Fruit fly (Drosophila melanogaster) whole organism, embryonic: ENCODE results near the gene kra.

ENCODE experiments used
- BEAF-32 ChIP-seq: fragments of 200-800 bp; sonication (Bioruptor generic); optimal IDR thresholded peaks from 3 replicates; lab custom pipeline; 2017; ENCODE audit warnings: missing biosample characterization, missing genetic modification characterization, mild to moderate bottlenecking, moderate library complexity, missing genetic modification reagents
- CG12104 ChIP-seq: fragments of 200-800 bp; sonication (Bioruptor generic); optimal IDR thresholded peaks from 3 replicates; lab custom pipeline; 2016; ENCODE audit warnings: missing biosample characterization, missing genetic modification characterization
- CG13287 ChIP-seq: fragments of 200-800 bp; sonication (Bioruptor generic); IDR thresholded peaks from 2 replicates; pipeline ENCODE4 v1.3.6; 2022; ENCODE audit warnings: missing biosample characterization, missing genetic modification characterization; ENCODE audit not compliant: partially characterized antibody
- CG1603 ChIP-seq: fragments of 200-800 bp; sonication (Bioruptor generic); optimal IDR thresholded peaks from 2 replicates; lab custom pipeline; 2019; ENCODE audit warnings: missing biosample characterization, mild to moderate bottlenecking, missing genetic modification characterization, moderate library complexity
- CG17912 ChIP-seq: fragments of 200-800 bp; sonication (Bioruptor generic); optimal IDR thresholded peaks from 2 replicates; lab custom pipeline; 2018; ENCODE audit warnings: missing biosample characterization, mild to moderate bottlenecking, missing genetic modification characterization
- CG18262 ChIP-seq: fragments of 200-800 bp; optimal IDR thresholded peaks from 3 replicates; lab custom pipeline; 2019; ENCODE audit warnings: missing biosample characterization, mild to moderate bottlenecking, missing genetic modification characterization, moderate library complexity
- CG2116 ChIP-seq: fragments of 200-800 bp; sonication (Bioruptor generic); optimal IDR thresholded peaks from 3 replicates; lab custom pipeline; 2018; ENCODE audit warnings: missing biosample characterization, mild to moderate bottlenecking, missing genetic modification characterization
- CG2199 ChIP-seq: fragments of 200-800 bp; sonication (Bioruptor generic); IDR thresholded peaks from 3 replicates; pipeline ENCODE4 v1.3.6; 2022; ENCODE audit warnings: missing biosample characterization, missing genetic modification characterization
- CG30020 ChIP-seq: fragments of 200-800 bp; optimal IDR thresholded peaks from 2 replicates; lab custom pipeline; 2019; ENCODE audit warnings: missing biosample characterization, mild to moderate bottlenecking, missing genetic modification characterization, moderate library complexity
- CG30431 ChIP-seq: fragments of 200-800 bp; sonication (Bioruptor generic); optimal IDR thresholded peaks from 2 replicates; lab custom pipeline; 2017; ENCODE audit warnings: missing biosample characterization, missing genetic modification characterization
- CG34224 ChIP-seq: fragments of 200-800 bp; sonication (Bioruptor generic); IDR thresholded peaks from 3 replicates; pipeline ENCODE4 v1.3.6; 2022; ENCODE audit warnings: missing biosample characterization, missing genetic modification characterization; ENCODE audit not compliant: partially characterized antibody
- CG4854 ChIP-seq: fragments of 200-800 bp; sonication (Bioruptor generic); optimal IDR thresholded peaks from 2 replicates; lab custom pipeline; 2016; ENCODE audit warnings: missing biosample characterization, missing genetic modification characterization, inconsistent platforms
- CG6791 ChIP-seq: fragments of 200-800 bp; sonication (Bioruptor generic); IDR thresholded peaks from 3 replicates; pipeline ENCODE4 v1.3.6; 2022; ENCODE audit warnings: missing biosample characterization, missing genetic modification characterization; ENCODE audit not compliant: partially characterized antibody
- CG6813 ChIP-seq: fragments of 200-800 bp; sonication (Bioruptor generic); optimal IDR thresholded peaks from 2 replicates; lab custom pipeline; 2017; ENCODE audit warnings: missing biosample characterization, missing genetic modification characterization, mild to moderate bottlenecking, moderate library complexity, missing genetic modification reagents
- CG6854 ChIP-seq: fragments of 200-800 bp; sonication (Bioruptor generic); optimal IDR thresholded peaks from 3 replicates; lab custom pipeline; 2017; ENCODE audit warnings: missing biosample characterization, mild to moderate bottlenecking, missing genetic modification characterization
- CG8944 ChIP-seq: fragments of 200-800 bp; sonication (Bioruptor generic); optimal IDR thresholded peaks from 3 replicates; lab custom pipeline; 2016; ENCODE audit warnings: missing biosample characterization, missing genetic modification characterization
- CG9727 ChIP-seq: fragments of 200-800 bp; sonication (Bioruptor generic); optimal IDR thresholded peaks from 3 replicates; lab custom pipeline; 2017; ENCODE audit warnings: missing biosample characterization, mild to moderate bottlenecking, missing genetic modification characterization
- CG9797 ChIP-seq: fragments of 200-800 bp; sonication (Bioruptor generic); optimal IDR thresholded peaks from 3 replicates; lab custom pipeline; 2018; ENCODE audit warnings: missing biosample characterization, mild to moderate bottlenecking, missing genetic modification characterization
- D19A ChIP-seq: fragments of 200-800 bp; optimal IDR thresholded peaks from 3 replicates; lab custom pipeline; 2019; ENCODE audit warnings: missing biosample characterization, mild to moderate bottlenecking, missing genetic modification characterization, moderate library complexity
- Dp ChIP-seq: fragments of 200-800 bp; sonication (Bioruptor generic); optimal IDR thresholded peaks from 2 replicates; lab custom pipeline; 2018; ENCODE audit warnings: missing biosample characterization, mild to moderate bottlenecking, missing genetic modification characterization, moderate library complexity
- Dref ChIP-seq: fragments of 200-800 bp; sonication (Bioruptor generic); IDR thresholded peaks from 2 replicates; pipeline ENCODE4 v1.3.6; 2022; ENCODE audit warnings: missing biosample characterization, missing genetic modification characterization
- Hr78 ChIP-seq, 2 experiments: fragments of 200-800 bp in 1 of 2; fragments of >200 bp in 1 of 2; sonication (Bioruptor generic) in 1 of 2; optimal IDR thresholded peaks; 2 replicates each; lab custom pipeline; 2017 to 2019; ENCODE audit warnings: missing biosample characterization in 2 of 2, missing genetic modification characterization in 2 of 2, mild to moderate bottlenecking in 1 of 2, moderate library complexity in 1 of 2
- Jarid2 ChIP-seq: fragments of 200-800 bp; sonication (Bioruptor generic); optimal IDR thresholded peaks from 3 replicates; lab custom pipeline; 2017; ENCODE audit warnings: mild to moderate bottlenecking, missing biosample characterization, missing genetic modification reagents, missing genetic modification characterization
- Kr ChIP-seq: fragments of 200-800 bp; sonication (Bioruptor generic); optimal IDR thresholded peaks from 2 replicates; lab custom pipeline; 2017; ENCODE audit warnings: missing biosample characterization, mild to moderate bottlenecking, missing genetic modification characterization
- MESR4 ChIP-seq: fragments of 200-800 bp; sonication (Bioruptor generic); optimal IDR thresholded peaks from 2 replicates; lab custom pipeline; 2018; ENCODE audit warnings: missing biosample characterization, mild to moderate bottlenecking, missing genetic modification characterization, moderate library complexity
- Opbp ChIP-seq: fragments of 200-800 bp; sonication (Bioruptor generic); IDR thresholded peaks from 3 replicates; pipeline ENCODE4 v1.3.6; 2022; ENCODE audit warnings: missing biosample characterization, missing genetic modification characterization; ENCODE audit not compliant: partially characterized antibody
- PHDP ChIP-seq: fragments of 200-800 bp; sonication (Bioruptor generic); optimal IDR thresholded peaks from 3 replicates; lab custom pipeline; 2018; ENCODE audit warnings: missing biosample characterization, mild to moderate bottlenecking, missing genetic modification characterization, moderate library complexity
- Ravus ChIP-seq: fragments of 200-800 bp; sonication (Bioruptor generic); IDR thresholded peaks from 2 replicates; pipeline ENCODE4 v1.3.6; 2022; ENCODE audit warnings: missing biosample characterization, missing genetic modification characterization
- Sry-δ ChIP-seq: fragments of 200-800 bp; sonication (Bioruptor generic); optimal IDR thresholded peaks from 2 replicates; lab custom pipeline; 2016; ENCODE audit warnings: missing biosample characterization, missing genetic modification characterization
- ab ChIP-seq: fragments of 200-800 bp; sonication (Bioruptor generic); optimal IDR thresholded peaks from 2 replicates; lab custom pipeline; 2016; ENCODE audit warnings: missing biosample characterization, missing genetic modification characterization
- amos ChIP-seq: fragments of 200-800 bp; sonication (Bioruptor generic); IDR thresholded peaks from 2 replicates; pipeline ENCODE4 v1.3.6; 2022; ENCODE audit warnings: missing biosample characterization, missing genetic modification characterization; ENCODE audit not compliant: partially characterized antibody
- caup ChIP-seq: fragments of 200-800 bp; sonication (Bioruptor generic); optimal IDR thresholded peaks from 3 replicates; lab custom pipeline; 2017; ENCODE audit warnings: missing biosample characterization, mild to moderate bottlenecking, missing genetic modification characterization, moderate library complexity; ENCODE audit not compliant: severe bottlenecking
- cg ChIP-seq: fragments of 200-800 bp; sonication (Bioruptor generic); optimal IDR thresholded peaks from 3 replicates; lab custom pipeline; 2019; ENCODE audit warnings: missing biosample characterization, mild to moderate bottlenecking, missing genetic modification characterization, moderate library complexity
- crc ChIP-seq: fragments of 200-800 bp; sonication (Bioruptor generic); optimal IDR thresholded peaks from 2 replicates; lab custom pipeline; 2016; ENCODE audit warnings: missing biosample characterization, missing genetic modification characterization
- en ChIP-seq: fragments of 200-800 bp; sonication (Bioruptor generic); optimal IDR thresholded peaks from 2 replicates; lab custom pipeline; 2016; ENCODE audit warnings: missing biosample characterization, missing genetic modification characterization
- odd ChIP-seq: fragments of 200-800 bp; sonication (Bioruptor generic); optimal IDR thresholded peaks from 2 replicates; lab custom pipeline; 2017; ENCODE audit warnings: missing biosample characterization, mild to moderate bottlenecking, missing genetic modification characterization
- pb ChIP-seq: fragments of 200-800 bp; sonication (Bioruptor generic); optimal IDR thresholded peaks from 3 replicates; lab custom pipeline; 2016; ENCODE audit warnings: missing biosample characterization, missing genetic modification characterization
- pfk ChIP-seq: fragments of 200-800 bp; sonication (Bioruptor generic); optimal IDR thresholded peaks from 2 replicates; lab custom pipeline; 2018; ENCODE audit warnings: missing biosample characterization, mild to moderate bottlenecking, missing genetic modification characterization, moderate library complexity
- pzg ChIP-seq: fragments of 200-800 bp; sonication (Bioruptor generic); optimal IDR thresholded peaks from 3 replicates; lab custom pipeline; 2018; ENCODE audit warnings: missing biosample characterization, mild to moderate bottlenecking, missing genetic modification characterization, moderate library complexity
- repo ChIP-seq: fragments of 200-800 bp; sonication (Bioruptor generic); optimal IDR thresholded peaks from 2 replicates; lab custom pipeline; 2016; ENCODE audit warnings: missing biosample characterization, missing genetic modification characterization
- row ChIP-seq: fragments of 200-800 bp; sonication (Bioruptor generic); IDR thresholded peaks from 3 replicates; pipeline ENCODE4 v1.3.6; 2022; ENCODE audit warnings: missing biosample characterization, missing genetic modification characterization
- sna ChIP-seq: fragments of 200-800 bp; sonication (Bioruptor generic); IDR thresholded peaks from 2 replicates; pipeline ENCODE4 v1.3.6; 2022; ENCODE audit warnings: missing biosample characterization, missing genetic modification characterization; ENCODE audit not compliant: partially characterized antibody
- stc ChIP-seq: fragments of 200-800 bp; sonication (Bioruptor generic); IDR thresholded peaks from 2 replicates; pipeline ENCODE4 v1.3.6; 2022; ENCODE audit warnings: missing biosample characterization, missing genetic modification characterization
- stwl ChIP-seq: fragments of 200-800 bp; sonication (Bioruptor generic); optimal IDR thresholded peaks from 3 replicates; lab custom pipeline; 2018; ENCODE audit warnings: missing biosample characterization, mild to moderate bottlenecking, missing genetic modification characterization, moderate library complexity
- tap ChIP-seq: fragments of 200-800 bp; optimal IDR thresholded peaks from 3 replicates; lab custom pipeline; 2019; ENCODE audit warnings: missing biosample characterization, mild to moderate bottlenecking, missing genetic modification characterization, moderate library complexity
- trem ChIP-seq: fragments of 200-800 bp; optimal IDR thresholded peaks from 3 replicates; lab custom pipeline; 2019; ENCODE audit warnings: missing biosample characterization, mild to moderate bottlenecking, missing genetic modification characterization, moderate library complexity
- unc-4 ChIP-seq: fragments of 200-800 bp; sonication (Bioruptor generic); IDR thresholded peaks from 2 replicates; pipeline ENCODE4 v1.3.6; 2022; ENCODE audit warnings: missing biosample characterization, missing genetic modification characterization; ENCODE audit not compliant: partially characterized antibody

The kra gene

DNA sequence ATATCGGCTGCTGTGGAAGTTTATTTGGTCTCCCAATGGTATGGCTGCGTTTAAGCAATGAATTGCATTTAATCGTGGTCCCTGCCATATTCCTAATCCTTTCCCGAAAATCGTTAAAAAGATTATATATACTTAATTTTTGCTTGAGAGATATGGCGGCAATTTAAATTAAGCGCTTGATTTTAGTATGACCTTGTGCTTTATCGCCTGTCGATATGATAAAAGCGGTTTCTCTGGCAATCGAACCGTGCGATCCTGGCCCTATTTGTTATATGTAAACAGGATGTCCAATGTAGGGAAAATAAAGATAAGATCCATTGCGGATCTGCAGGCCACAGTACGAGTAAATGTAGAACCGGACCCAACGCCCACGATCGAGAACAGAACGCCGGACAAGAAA lies 46.1 kb downstream of the kra start, which contains the start of gene Snm1 (continued):
- TF ChIP-seq BEAF-32 = peak; percentile 9
- no peak for TF ChIP-seq odd (GFP tag; lab: Kevin White, UChicago)
- peak; percentile 27 for TF ChIP-seq CG9797 (GFP tag; lab: Kevin White, UChicago)
- TF ChIP-seq Opbp (GFP tag; lab: Robert Waterston, UW) = peak; percentile 27; the same call in 1 of the 3 replicates
- no peak for TF ChIP-seq Jarid2 (GFP tag; lab: Kevin White, UChicago)
- no peak for TF ChIP-seq CG17912 (GFP tag; lab: Kevin White, UChicago)
- peak; percentile 45 for TF ChIP-seq Dref
- no peak for TF ChIP-seq tap (tag; lab: Kevin White, UChicago)

DNA sequence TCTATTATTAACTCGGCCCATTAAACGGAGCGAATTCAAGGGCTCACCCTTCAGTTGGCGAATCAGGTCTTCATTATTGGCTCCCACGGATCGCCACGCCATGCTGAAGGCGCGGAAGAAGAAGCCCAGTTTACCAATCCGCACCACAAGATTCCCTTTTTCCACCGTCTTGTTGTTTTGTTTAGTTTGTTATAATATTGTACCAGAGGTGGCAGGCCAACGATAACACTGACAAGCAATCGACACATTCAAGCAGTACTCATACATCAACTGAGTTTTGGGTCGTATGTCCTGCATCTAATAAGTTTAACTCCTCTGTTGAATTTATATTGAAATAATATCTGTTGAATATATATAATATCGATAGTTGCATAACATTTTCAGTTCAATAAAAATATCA lies 46.9 kb downstream of the kra start, which contains the start of gene Pcmt:
Gene Pcmt, minus strand, starts transcription at position 235 of the 400 bp plus-strand sequence.
- TF ChIP-seq CG30431 (GFP tag; lab: Kevin White, UChicago) (no peak), BEAF-32 (peak; percentile 37), CG12104 (GFP tag; lab: Kevin White, UChicago) (no peak), caup (GFP tag; lab: Kevin White, UChicago) (no peak), D19A (tag; lab: Kevin White, UChicago) (peak; percentile 6), CG13287 (GFP tag; lab: Robert Waterston, UW) (peak; percentile 25; the same call in 1 of the 2 replicates), CG2199 (GFP tag; lab: Robert Waterston, UW) (0 out of 3 replicates have a peak, but pooled peaks have one; percentile 22), Sry-δ (GFP tag; lab: Kevin White, UChicago) (peak; percentile 70), stwl (tag; lab: Kevin White, UChicago) (peak; percentile 63), CG18262 (tag; lab: Kevin White, UChicago) (no peak), Hr78 (GFP tag; optimal IDR thresholded peaks at IDR 0.05; lab: Kevin White, UChicago) (no peak), CG34224 (GFP tag; lab: Robert Waterston, UW) (peak; percentile 24; the same call in 2 of the 3 replicates), CG6791 (GFP tag; lab: Robert Waterston, UW) (0 out of 3 replicates have a peak, but pooled peaks have one; percentile 41), amos (GFP tag; lab: Robert Waterston, UW) (peak; percentile 37), pb (GFP tag; lab: Kevin White, UChicago) (no peak), repo (GFP tag; lab: Kevin White, UChicago) (no peak), unc-4 (GFP tag; lab: Robert Waterston, UW) (0 out of 2 replicates have a peak, but pooled peaks have one; percentile 32), CG4854 (no peak), Dp (GFP tag; lab: Kevin White, UChicago) (peak; percentile 20), ab (GFP tag; lab: Kevin White, UChicago) (no peak), sna (GFP tag; lab: Robert Waterston, UW) (peak; percentile 32; the same call in 1 of the 2 replicates), CG1603 (tag; lab: Kevin White, UChicago) (peak; percentile 50), CG6813 (GFP tag; lab: Kevin White, UChicago) (no peak), PHDP (no peak), Ravus (GFP tag; lab: Robert Waterston, UW) (no peak), pzg (GFP tag; lab: Kevin White, UChicago) (peak; percentile 31), Kr (GFP tag; lab: Kevin White, UChicago) (no peak), MESR4 (GFP tag; lab: Kevin White, UChicago) (peak; percentile 52), CG30020 (tag; lab: Kevin White, UChicago) (peak; percentile 22), CG6854 (GFP tag; lab: Kevin White, UChicago) (no peak), cg (GFP tag; lab: Kevin White, UChicago) (peak; percentile 55), en (no peak), CG9727 (GFP tag; lab: Kevin White, UChicago) (no peak), pfk (GFP tag; lab: Kevin White, UChicago) (no peak), CG8944 (GFP tag; lab: Kevin White, UChicago) (no peak), trem (tag; lab: Kevin White, UChicago) (peak; percentile 30), CG2116 (GFP tag; lab: Kevin White, UChicago) (no peak), row (GFP tag; lab: Robert Waterston, UW) (peak; percentile 25; the same call in 2 of the 3 replicates), crc (no peak), stc (GFP tag; lab: Robert Waterston, UW) (no peak)
